Fruit fly (Drosophila melanogaster) whole organism, embryonic: ENCODE results near the gene amrt.

Experiments
- Atf3 ChIP-seq: fragments of 200-800 bp; sonication (Bioruptor generic); optimal IDR thresholded peaks from 3 replicates; lab custom pipeline; 2016; ENCODE audit warnings: missing biosample characterization, missing genetic modification characterization
- BtbVII ChIP-seq: fragments of 200-800 bp; sonication (Bioruptor generic); optimal IDR thresholded peaks from 3 replicates; lab custom pipeline; 2017; ENCODE audit warnings: missing biosample characterization, mild to moderate bottlenecking, missing genetic modification characterization
- CG10366 ChIP-seq: fragments of 200-800 bp; sonication (Bioruptor generic); IDR thresholded peaks from 2 replicates; pipeline ENCODE4 v1.3.6; 2022; ENCODE audit warnings: missing biosample characterization, missing genetic modification characterization
- CG10462 ChIP-seq: fragments of 200-800 bp; sonication (Bioruptor generic); optimal IDR thresholded peaks from 2 replicates; lab custom pipeline; 2016; ENCODE audit warnings: missing biosample characterization, missing genetic modification characterization
- CG11093 ChIP-seq: fragments of 200-800 bp; sonication (Bioruptor generic); IDR thresholded peaks from 3 replicates; pipeline ENCODE4 v1.3.6; 2022; ENCODE audit warnings: missing biosample characterization, missing genetic modification characterization
- CG11504 ChIP-seq: fragments of 200-800 bp; sonication (Bioruptor generic); optimal IDR thresholded peaks from 3 replicates; lab custom pipeline; 2019; ENCODE audit warnings: missing biosample characterization, mild to moderate bottlenecking, missing genetic modification characterization, moderate library complexity
- CG12219 ChIP-seq: fragments of 200-800 bp; sonication (Bioruptor generic); optimal IDR thresholded peaks from 3 replicates; lab custom pipeline; 2018; ENCODE audit warnings: missing biosample characterization, mild to moderate bottlenecking, missing genetic modification characterization
- CG12769 ChIP-seq: fragments of 200-800 bp; sonication (Bioruptor generic); optimal IDR thresholded peaks from 2 replicates; lab custom pipeline; 2019; ENCODE audit warnings: missing biosample characterization, mild to moderate bottlenecking, missing genetic modification characterization, moderate library complexity
- CG13894 ChIP-seq: fragments of 200-800 bp; sonication (Bioruptor generic); optimal IDR thresholded peaks from 3 replicates; lab custom pipeline; 2018; ENCODE audit warnings: missing biosample characterization, mild to moderate bottlenecking, missing genetic modification characterization, moderate library complexity
- CG15696 ChIP-seq: fragments of 200-800 bp; sonication (Bioruptor generic); optimal IDR thresholded peaks from 2 replicates; lab custom pipeline; 2019; ENCODE audit warnings: missing biosample characterization, mild to moderate bottlenecking, missing genetic modification characterization, moderate library complexity
- CG1647 ChIP-seq: fragments of 200-800 bp; sonication (Bioruptor generic); optimal IDR thresholded peaks from 3 replicates; lab custom pipeline; 2016; ENCODE audit warnings: missing biosample characterization, missing genetic modification characterization
- CG1832 ChIP-seq: fragments of 200-800 bp; sonication (Bioruptor generic); optimal IDR thresholded peaks from 2 replicates; lab custom pipeline; 2017; ENCODE audit warnings: missing biosample characterization, mild to moderate bottlenecking, missing genetic modification characterization, inconsistent platforms
- CG30403 ChIP-seq: fragments of 200-800 bp; sonication (Bioruptor generic); optimal IDR thresholded peaks from 3 replicates; lab custom pipeline; 2016; ENCODE audit warnings: missing biosample characterization, missing genetic modification characterization
- CG30431 ChIP-seq: fragments of 200-800 bp; sonication (Bioruptor generic); optimal IDR thresholded peaks from 2 replicates; lab custom pipeline; 2017; ENCODE audit warnings: missing biosample characterization, missing genetic modification characterization
- CG31441 ChIP-seq: fragments of 200-800 bp; sonication (Bioruptor generic); IDR thresholded peaks from 2 replicates; pipeline ENCODE4 v1.3.6; 2022; ENCODE audit warnings: missing biosample characterization, missing genetic modification characterization
- CG3281 ChIP-seq: fragments of 200-800 bp; sonication (Bioruptor generic); optimal IDR thresholded peaks from 3 replicates; lab custom pipeline; 2017; ENCODE audit warnings: missing biosample characterization, mild to moderate bottlenecking, missing genetic modification characterization
- CG4328 ChIP-seq: fragments of 200-800 bp; sonication (Bioruptor generic); optimal IDR thresholded peaks from 3 replicates; lab custom pipeline; 2017; ENCODE audit warnings: missing biosample characterization, missing genetic modification reagents, missing genetic modification characterization
- CG4854 ChIP-seq: fragments of 200-800 bp; sonication (Bioruptor generic); optimal IDR thresholded peaks from 2 replicates; lab custom pipeline; 2016; ENCODE audit warnings: missing biosample characterization, missing genetic modification characterization, inconsistent platforms
- CG5953 ChIP-seq: fragments of 200-800 bp; sonication (Bioruptor generic); IDR thresholded peaks from 2 replicates; pipeline ENCODE4 v1.3.6; 2022; ENCODE audit warnings: missing biosample characterization, missing genetic modification characterization
- CG9727 ChIP-seq: fragments of 200-800 bp; sonication (Bioruptor generic); optimal IDR thresholded peaks from 3 replicates; lab custom pipeline; 2017; ENCODE audit warnings: missing biosample characterization, mild to moderate bottlenecking, missing genetic modification characterization
- CG9876 ChIP-seq: fragments of 200-800 bp; sonication (Bioruptor generic); optimal IDR thresholded peaks from 2 replicates; lab custom pipeline; 2016; ENCODE audit warnings: missing biosample characterization, missing genetic modification characterization
- CrebB ChIP-seq: fragments of 200-800 bp; sonication (Bioruptor generic); optimal IDR thresholded peaks from 3 replicates; lab custom pipeline; 2018; ENCODE audit warnings: missing biosample characterization, mild to moderate bottlenecking, missing genetic modification characterization
- ERR ChIP-seq: fragments of 200-800 bp; sonication (Bioruptor generic); optimal IDR thresholded peaks from 2 replicates; lab custom pipeline; 2016; ENCODE audit warnings: missing biosample characterization, missing genetic modification characterization
- Ets65A ChIP-seq: fragments of 200-800 bp; sonication (Bioruptor generic); peaks from one replicate; lab custom pipeline; 2016; ENCODE audit warnings: missing biosample characterization, missing genetic modification characterization
- Ets97D ChIP-seq: fragments of 200-800 bp; sonication (Bioruptor generic); optimal IDR thresholded peaks from 3 replicates; lab custom pipeline; 2016; ENCODE audit warnings: missing biosample characterization, missing genetic modification characterization
- Fer1 ChIP-seq: fragments of 200-800 bp; sonication (Bioruptor generic); optimal IDR thresholded peaks from 2 replicates; lab custom pipeline; 2017; ENCODE audit warnings: missing biosample characterization, mild to moderate bottlenecking, missing genetic modification characterization
- Med ChIP-seq: fragments of 200-800 bp; sonication (Bioruptor generic); peaks from one replicate; lab custom pipeline; 2016; ENCODE audit warnings: missing biosample characterization, missing genetic modification characterization, mild to moderate bottlenecking, inconsistent platforms, moderate library complexity
- NC2β ChIP-seq: fragments of 200-800 bp; sonication (Bioruptor generic); optimal IDR thresholded peaks from 2 replicates; lab custom pipeline; 2016; ENCODE audit warnings: missing biosample characterization, missing genetic modification characterization
- Ravus ChIP-seq: fragments of 200-800 bp; sonication (Bioruptor generic); IDR thresholded peaks from 2 replicates; pipeline ENCODE4 v1.3.6; 2022; ENCODE audit warnings: missing biosample characterization, missing genetic modification characterization
- Trl ChIP-seq, 3 experiments: fragments of >200 bp in 2 of 3; fragments of 200-800 bp in 1 of 3; sonication (Bioruptor generic) in 1 of 3; optimal IDR thresholded peaks; 2 replicates in 1 of 3; 3 replicates in 2 of 3; lab custom pipeline; 2016 to 2017; ENCODE audit warnings: missing biosample characterization in 1 of 3, missing genetic modification characterization in 1 of 3
- Xbp1 ChIP-seq: fragments of 200-800 bp; sonication (Bioruptor generic); optimal IDR thresholded peaks from 3 replicates; lab custom pipeline; 2016; ENCODE audit warnings: missing biosample characterization, mild to moderate bottlenecking, missing genetic modification characterization
- ab ChIP-seq: fragments of 200-800 bp; sonication (Bioruptor generic); optimal IDR thresholded peaks from 2 replicates; lab custom pipeline; 2016; ENCODE audit warnings: missing biosample characterization, missing genetic modification characterization
- abd-A ChIP-seq: fragments of 200-800 bp; sonication (Bioruptor generic); optimal IDR thresholded peaks from 3 replicates; lab custom pipeline; 2019; ENCODE audit warnings: missing biosample characterization, mild to moderate bottlenecking, missing genetic modification characterization, moderate library complexity
- cad ChIP-seq: fragments of >200 bp; optimal IDR thresholded peaks from 2 replicates; lab custom pipeline; 2017; ENCODE audit warnings: missing biosample characterization, missing genetic modification characterization
- ewg ChIP-seq: fragments of 200-800 bp; sonication (Bioruptor generic); optimal IDR thresholded peaks from 3 replicates; lab custom pipeline; 2017; ENCODE audit warnings: mild to moderate bottlenecking, missing biosample characterization, missing genetic modification reagents, missing genetic modification characterization
- fd102C ChIP-seq: fragments of 200-800 bp; sonication (Bioruptor generic); optimal IDR thresholded peaks from 2 replicates; lab custom pipeline; 2018; ENCODE audit warnings: missing biosample characterization, mild to moderate bottlenecking, missing genetic modification characterization, moderate library complexity
- gsb ChIP-seq: fragments of 200-800 bp; sonication (Bioruptor generic); IDR thresholded peaks from 2 replicates; pipeline ENCODE4 v1.3.6; 2022; ENCODE audit warnings: missing biosample characterization, missing genetic modification characterization
- hb ChIP-seq: fragments of 200-800 bp; sonication (Bioruptor generic); IDR thresholded peaks from 3 replicates; pipeline ENCODE4 v1.3.6; 2022; ENCODE audit warnings: missing biosample characterization, missing genetic modification characterization; ENCODE audit not compliant: partially characterized antibody
- nom ChIP-seq: fragments of 200-800 bp; sonication (Bioruptor generic); optimal IDR thresholded peaks from 2 replicates; lab custom pipeline; 2017; ENCODE audit warnings: missing biosample characterization, missing genetic modification characterization, mild to moderate bottlenecking, moderate library complexity, missing genetic modification reagents
- pho ChIP-seq: fragments of 200-800 bp; sonication (Bioruptor generic); optimal IDR thresholded peaks from 2 replicates; lab custom pipeline; 2016; ENCODE audit warnings: missing biosample characterization, missing genetic modification characterization
- pnt ChIP-seq: fragments of 200-800 bp; sonication (Bioruptor generic); optimal IDR thresholded peaks from 3 replicates; lab custom pipeline; 2016; ENCODE audit warnings: missing biosample characterization, missing genetic modification characterization
- pros ChIP-seq: fragments of 200-800 bp; sonication (Bioruptor generic); optimal IDR thresholded peaks from 3 replicates; lab custom pipeline; 2019; ENCODE audit warnings: missing biosample characterization, mild to moderate bottlenecking, missing genetic modification characterization, moderate library complexity
- sd ChIP-seq: fragments of 200-800 bp; sonication (Bioruptor generic); optimal IDR thresholded peaks from 3 replicates; lab custom pipeline; 2018; ENCODE audit warnings: missing biosample characterization, mild to moderate bottlenecking, missing genetic modification characterization, moderate library complexity
- tin ChIP-seq: fragments of 200-800 bp; sonication (Bioruptor generic); optimal IDR thresholded peaks from 3 replicates; lab custom pipeline; 2016; ENCODE audit warnings: missing biosample characterization, missing genetic modification characterization
- twi ChIP-seq: fragments of 200-800 bp; optimal IDR thresholded peaks from 2 replicates; lab custom pipeline; 2019; ENCODE audit warnings: missing biosample characterization, mild to moderate bottlenecking, missing genetic modification characterization, moderate library complexity
- yki ChIP-seq: fragments of >200 bp; optimal IDR thresholded peaks from 3 replicates; lab custom pipeline; 2018

amrt gene

dm6 chrX:13756776-13757312, 25.4 kb upstream of the amrt start, which contains the start of the genes CG32625 and Rtc1 (continued):
- TF ChIP-seq Xbp1 (GFP tag; lab: Kevin White, UChicago) (peak; percentile 43), CG11504 (tag; lab: Kevin White, UChicago) (peak; percentile 60), CG4328 (GFP tag; lab: Kevin White, UChicago) (peak; percentile 5), CG1647 (GFP tag; lab: Kevin White, UChicago) (no peak), NC2β (no peak)
- TF ChIP-seq, all 482 proteins: peak for 194

dm6 chrX:13758989-13759549, 23.2 kb upstream of the amrt start, which contains the start of gene Yp3:
Gene Yp3 (plus strand): TSS chrX:13759546.
- TF ChIP-seq CG31441 = no peak
- TF ChIP-seq Ravus (GFP tag; lab: Robert Waterston, UW) = no peak
- no peak for TF ChIP-seq Fer1
- TF ChIP-seq ab (GFP tag; lab: Kevin White, UChicago) = no peak
- no peak for TF ChIP-seq CG11093 (GFP tag; lab: Robert Waterston, UW)
- TF ChIP-seq, all 482 proteins: peak for 0

- TF ChIP-seq Atf3 (no peak), pros (GFP tag; lab: Kevin White, UChicago) (peak; percentile 16), Med (GFP tag; lab: Kevin White, UChicago) (peak; percentile 46), gsb (GFP tag; lab: Robert Waterston, UW) (no peak), ewg (GFP tag; lab: Kevin White, UChicago) (peak; percentile 32), yki (no peak), CrebB (tag; lab: Kevin White, UChicago) (no peak), Ets97D (no peak), Trl (optimal IDR thresholded peaks at IDR 0.05; lab: Kevin White, UChicago) (peak; percentile 63 to 78), Trl (GFP tag; optimal IDR thresholded peaks at IDR 0.05; lab: Kevin White, UChicago) (no peak), Ets65A (GFP tag; lab: Kevin White, UChicago) (no peak), BtbVII (GFP tag; lab: Kevin White, UChicago) (no peak), CG10366 (GFP tag; lab: Robert Waterston, UW) (no peak), CG13894 (tag; lab: Kevin White, UChicago) (peak; percentile 96), ERR (GFP tag; lab: Kevin White, UChicago) (peak; percentile 24), ab (GFP tag; lab: Kevin White, UChicago) (no peak), nom (GFP tag; lab: Kevin White, UChicago) (peak; percentile 64), pho (no peak), CG3281 (GFP tag; lab: Kevin White, UChicago) (no peak), tin (GFP tag; lab: Kevin White, UChicago) (no peak), CG9727 (no peak), CG12219 (GFP tag; lab: Kevin White, UChicago) (no peak), pnt (GFP tag; lab: Kevin White, UChicago) (no peak), CG10462 (GFP tag; lab: Kevin White, UChicago) (no peak), hb (GFP tag; lab: Robert Waterston, UW) (no peak), abd-A (tag; lab: Kevin White, UChicago) (no peak), CG12769 (tag; lab: Kevin White, UChicago) (no peak), CG9876 (GFP tag; lab: Kevin White, UChicago) (no peak), CG15696 (tag; lab: Kevin White, UChicago) (no peak), fd102C (GFP tag; lab: Kevin White, UChicago) (no peak), cad (GFP tag; lab: Kevin White, UChicago) (no peak), CG4854 (GFP tag; lab: Kevin White, UChicago) (no peak), CG5953 (GFP tag; lab: Robert Waterston, UW) (no peak), CG30431 (GFP tag; lab: Kevin White, UChicago) (no peak), CG30403 (no peak), twi (tag; lab: Kevin White, UChicago) (no peak), CG1832 (GFP tag; lab: Kevin White, UChicago) (peak; percentile 18), sd (tag; lab: Kevin White, UChicago) (peak; percentile 51)
These were observed 20.4 kb upstream of the amrt start for dm6 chrX:13761762-13762371.
